Fruit fly (Drosophila melanogaster): Measurements from ENCODE around the gene elm.
A peak's percentile ranks its signal among the peaks of the same experiment; 100 is the strongest.

The elm gene

DNA sequence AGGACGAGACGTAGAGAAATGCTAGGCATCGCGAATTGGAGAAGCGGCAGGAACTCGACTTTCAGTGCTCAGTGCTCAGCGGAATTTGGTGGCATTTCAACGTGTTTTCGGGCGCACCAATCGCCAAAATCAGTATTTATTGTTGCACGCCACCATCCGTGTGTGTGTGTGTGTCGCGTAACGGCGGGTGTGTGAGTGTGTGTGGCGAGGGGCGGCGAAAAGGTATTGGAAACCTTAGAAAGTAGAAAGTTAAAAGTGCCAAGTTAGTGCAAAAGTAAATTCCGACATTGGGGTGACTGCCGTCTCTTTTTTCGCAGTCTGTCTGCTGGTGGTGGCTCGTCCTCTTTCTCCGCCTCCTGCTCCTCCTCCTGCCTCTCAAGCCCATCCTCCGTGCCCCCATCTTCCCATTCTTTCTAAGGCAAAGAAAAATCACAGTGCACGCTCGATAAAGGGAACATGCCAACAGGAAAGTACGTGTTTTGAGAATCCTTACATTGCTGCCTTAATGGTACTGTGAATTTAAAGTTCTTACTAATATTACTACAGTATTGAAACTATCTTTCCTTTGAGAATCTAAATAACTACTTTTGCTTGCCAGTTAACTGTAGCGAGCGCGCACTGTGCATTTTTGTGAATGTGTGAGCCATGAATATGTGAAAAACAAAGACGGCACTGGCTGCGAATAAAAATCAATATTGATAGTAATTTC, 31.5 kb upstream of the elm start (continued):
- TF ChIP-seq CG10565 (GFP tag; optimal IDR thresholded peaks at IDR 0.05) (no peak), tin (GFP tag; optimal IDR thresholded peaks at IDR 0.05) (peak; percentile 20), zen2 (GFP tag; IDR thresholded peaks at IDR 0.05; ENCODE audit: partially characterized antibody) (no peak), CG15269 (tag; optimal IDR thresholded peaks at IDR 0.05) (peak; percentile 68), Hmx (GFP tag; optimal IDR thresholded peaks at IDR 0.05) (no peak), CG3281 (GFP tag; optimal IDR thresholded peaks at IDR 0.05) (peak; percentile 60), CG2116 (GFP tag; optimal IDR thresholded peaks at IDR 0.05) (no peak), CG42726 (GFP tag; IDR thresholded peaks at IDR 0.05; ENCODE audit: partially characterized antibody) (no peak), Fer1 (GFP tag; optimal IDR thresholded peaks at IDR 0.05) (peak; percentile 74), Ptx1 (GFP tag; IDR thresholded peaks at IDR 0.05) (peak; percentile 56), CG17328 (GFP tag; IDR thresholded peaks at IDR 0.05) (0 out of 2 replicates have a peak, but pooled peaks have one; percentile 31), knrl (GFP tag; IDR thresholded peaks at IDR 0.05; ENCODE audit: partially characterized antibody) (no peak), sna (GFP tag; IDR thresholded peaks at IDR 0.05; ENCODE audit: partially characterized antibody) (no peak), repo (GFP tag; optimal IDR thresholded peaks at IDR 0.05) (peak; percentile 37), Ssrp (tag; optimal IDR thresholded peaks at IDR 0.05) (peak; percentile 47), unc-4 (GFP tag; IDR thresholded peaks at IDR 0.05; ENCODE audit: partially characterized antibody) (no peak), lmd (GFP tag; IDR thresholded peaks at IDR 0.05) (peak; percentile 61), Asciz (GFP tag; optimal IDR thresholded peaks at IDR 0.05) (no peak), CG7928 (GFP tag; optimal IDR thresholded peaks at IDR 0.05) (peak; percentile 11), Lim3 (GFP tag; IDR thresholded peaks at IDR 0.05) (no peak), CG14965 (GFP tag; optimal IDR thresholded peaks at IDR 0.05; ENCODE audit: borderline replicate concordance) (no peak), CG31365 (tag; optimal IDR thresholded peaks at IDR 0.05) (no peak), CG7357 (GFP tag; IDR thresholded peaks at IDR 0.05) (no peak), Ets97D (GFP tag; optimal IDR thresholded peaks at IDR 0.05) (no peak), gce (GFP tag; IDR thresholded peaks at IDR 0.05) (no peak), CG1832 (GFP tag; optimal IDR thresholded peaks at IDR 0.05) (no peak), pfk (GFP tag; optimal IDR thresholded peaks at IDR 0.05) (no peak), Dref (GFP tag; IDR thresholded peaks at IDR 0.05) (no peak), eyg (GFP tag; optimal IDR thresholded peaks at IDR 0.05) (no peak), NFAT (GFP tag; IDR thresholded peaks at IDR 0.05) (no peak), TFAM (GFP tag; optimal IDR thresholded peaks at IDR 0.05) (no peak), sug (tag; optimal IDR thresholded peaks at IDR 0.05) (peak; percentile 51), CG17612 (GFP tag; IDR thresholded peaks at IDR 0.05) (no peak), CG9817 (tag; optimal IDR thresholded peaks at IDR 0.05) (peak; percentile 55), h (optimal IDR thresholded peaks at IDR 0.05) (no peak), esg (GFP tag; conservative IDR thresholded peaks at IDR 0.05) (peak; percentile 25; the same call in 1 of the 2 replicates), B-H2 (GFP tag; optimal IDR thresholded peaks at IDR 0.05) (no peak), CG7839 (tag; optimal IDR thresholded peaks at IDR 0.05) (peak; percentile 70), stwl (tag; optimal IDR thresholded peaks at IDR 0.05) (no peak), Hr51 (GFP tag; optimal IDR thresholded peaks at IDR 0.05) (peak in 1 of 2 experiments; percentile 62), sob (GFP tag; IDR thresholded peaks at IDR 0.05) (peak; percentile 42; the same call in 1 of the 2 replicates), nerfin-1 (tag; optimal IDR thresholded peaks at IDR 0.05) (peak; percentile 77), slp2 (GFP tag; optimal IDR thresholded peaks at IDR 0.05) (peak; percentile 24), trh (GFP tag; optimal IDR thresholded peaks at IDR 0.05) (no peak), Mes4 (GFP tag; optimal IDR thresholded peaks at IDR 0.05) (peak; percentile 44), CG10979 (tag; optimal IDR thresholded peaks at IDR 0.05) (peak; percentile 38), bbx (GFP tag; IDR thresholded peaks at IDR 0.05; ENCODE audit: partially characterized antibody) (no peak), Mrtf (GFP tag; IDR thresholded peaks at IDR 0.05) (peak; percentile 37; the same call in 1 of the 3 replicates), rib (GFP tag; IDR thresholded peaks at IDR 0.05) (no peak)

Data from whole organism, embryonic.